Worm (Caenorhabditis elegans) whole organism, young adult: ENCODE measurements around the gene H06I04.6.

Source experiments
- B0261.1 ChIP-seq: sonication (generic microtip); optimal IDR thresholded peaks from 2 replicates; lab custom pipeline; 2016; ENCODE audit warnings: mild to moderate bottlenecking, missing genetic modification characterization, moderate library complexity, missing compliant biosample characterization
- F37B4.10 ChIP-seq: fragments of 200-800 bp; sonication (Bioruptor generic); IDR thresholded peaks from 2 replicates; pipeline ENCODE4 v1.3.6; 2022; ENCODE audit warnings: missing genetic modification characterization, missing compliant biosample characterization
- F49E8.2 ChIP-seq: sonication (generic microtip); optimal IDR thresholded peaks from 3 replicates; lab custom pipeline; 2017; ENCODE audit warnings: missing genetic modification characterization, mild to moderate bottlenecking, missing compliant biosample characterization, antibody characterized with exemption, moderate library complexity; ENCODE audit not compliant: insufficient read depth
- K12H6.12 ChIP-seq: fragments of 200-800 bp; sonication (Bioruptor generic); optimal IDR thresholded peaks from 2 replicates; lab custom pipeline; 2018; ENCODE audit warnings: mild to moderate bottlenecking, missing genetic modification characterization, missing compliant biosample characterization
- Y56A3A.18 ChIP-seq: fragments of 200-800 bp; sonication (Bioruptor generic); IDR thresholded peaks from 2 replicates; pipeline ENCODE4 v1.3.6; 2022; ENCODE audit warnings: missing genetic modification reagents, missing genetic modification characterization, missing compliant biosample characterization
- ZK185.1 ChIP-seq: sonication (generic microtip); optimal IDR thresholded peaks from 2 replicates; lab custom pipeline; 2016; ENCODE audit warnings: mild to moderate bottlenecking, missing genetic modification characterization, missing compliant biosample characterization; ENCODE audit not compliant: poor library complexity, severe bottlenecking
- atf-7 ChIP-seq: sonication (generic microtip); optimal IDR thresholded peaks from 2 replicates; lab custom pipeline; 2017; ENCODE audit warnings: mild to moderate bottlenecking, missing genetic modification characterization, missing compliant biosample characterization
- attf-6 ChIP-seq: fragments of 200-800 bp; sonication (Bioruptor generic); IDR thresholded peaks from 2 replicates; pipeline ENCODE4 v1.3.6; 2022; ENCODE audit warnings: missing genetic modification reagents, missing genetic modification characterization, missing compliant biosample characterization
- bed-1 ChIP-seq: fragments of 200-800 bp; sonication (Bioruptor generic); IDR thresholded peaks from 2 replicates; pipeline ENCODE4 v1.3.6; 2022; ENCODE audit warnings: missing genetic modification reagents, missing genetic modification characterization, missing compliant biosample characterization
- cebp-1 ChIP-seq, 2 experiments: fragments of 200-800 bp in 1 of 2; sonication (Bioruptor generic) in 1 of 2; sonication (generic microtip) in 1 of 2; IDR thresholded peaks in 1 of 2; optimal IDR thresholded peaks in 1 of 2; 2 replicates each; pipeline versions ENCODE4 v1.3.6 to Lab custom; 2017 to 2022; ENCODE audit warnings: missing compliant biosample characterization in 2 of 2, missing genetic modification characterization in 2 of 2, mild to moderate bottlenecking in 1 of 2, missing genetic modification reagents in 1 of 2, moderate library complexity in 1 of 2
- cebp-2 ChIP-seq: fragments of 200-800 bp; sonication (Bioruptor generic); IDR thresholded peaks from 2 replicates; pipeline ENCODE4 v1.3.6; 2022; ENCODE audit warnings: missing genetic modification characterization, missing compliant biosample characterization
- chd-7 ChIP-seq: sonication (generic microtip); optimal IDR thresholded peaks from 2 replicates; lab custom pipeline; 2016; ENCODE audit warnings: mild to moderate bottlenecking, missing genetic modification characterization, moderate library complexity, missing compliant biosample characterization
- egrh-3 ChIP-seq: fragments of 200-800 bp; sonication (Bioruptor generic); IDR thresholded peaks from 2 replicates; pipeline ENCODE4 v1.3.6; 2022; ENCODE audit warnings: missing genetic modification reagents, missing genetic modification characterization, missing compliant biosample characterization
- fkh-3 ChIP-seq: sonication (generic microtip); optimal IDR thresholded peaks from 2 replicates; lab custom pipeline; 2016; ENCODE audit warnings: mild to moderate bottlenecking, missing genetic modification characterization, missing compliant biosample characterization
- gei-17 ChIP-seq: fragments of 200-800 bp; sonication (Bioruptor generic); optimal IDR thresholded peaks from 2 replicates; lab custom pipeline; 2018; ENCODE audit warnings: mild to moderate bottlenecking, missing genetic modification characterization, missing compliant biosample characterization
- hlh-26 ChIP-seq: fragments of 200-800 bp; sonication (Bioruptor generic); conservative IDR thresholded peaks from 2 replicates; pipeline ENCODE4 v1.3.6; 2022; ENCODE audit warnings: missing genetic modification reagents, missing genetic modification characterization, missing compliant biosample characterization
- hsf-1 ChIP-seq: fragments of 200-800 bp; sonication (Bioruptor generic); IDR thresholded peaks from 2 replicates; pipeline ENCODE4 v1.3.6; 2022; ENCODE audit warnings: missing genetic modification reagents, missing genetic modification characterization, missing compliant biosample characterization
- let-526 ChIP-seq: fragments of 200-800 bp; sonication (Bioruptor generic); IDR thresholded peaks from 2 replicates; pipeline ENCODE4 v1.3.6; 2022; ENCODE audit warnings: missing genetic modification reagents, missing genetic modification characterization, missing compliant biosample characterization
- lsy-27 ChIP-seq: sonication (generic microtip); optimal IDR thresholded peaks from 2 replicates; lab custom pipeline; 2017; ENCODE audit warnings: missing genetic modification characterization, mild to moderate bottlenecking, missing compliant biosample characterization, antibody characterized with exemption, missing genotype, borderline replicate concordance; ENCODE audit not compliant: insufficient read depth
- nhr-120 ChIP-seq: fragments of 200-800 bp; sonication (Bioruptor generic); IDR thresholded peaks from 2 replicates; pipeline ENCODE4 v1.3.6; 2022; ENCODE audit warnings: missing genetic modification characterization, missing compliant biosample characterization
- nhr-179 ChIP-seq: sonication (generic microtip); optimal IDR thresholded peaks from 2 replicates; lab custom pipeline; 2016; ENCODE audit warnings: mild to moderate bottlenecking, missing genetic modification characterization, missing compliant biosample characterization
- nhr-90 ChIP-seq: sonication (generic microtip); optimal IDR thresholded peaks from 2 replicates; lab custom pipeline; 2016; ENCODE audit warnings: missing genotype, mild to moderate bottlenecking, missing genetic modification characterization, missing compliant biosample characterization
- pbrm-1 ChIP-seq: fragments of 200-800 bp; sonication (Bioruptor generic); IDR thresholded peaks from 2 replicates; pipeline ENCODE4 v1.3.6; 2022; ENCODE audit warnings: missing genetic modification reagents, missing genetic modification characterization, missing compliant biosample characterization
- rec-8 ChIP-seq, 2 experiments: sonication (generic microtip); optimal IDR thresholded peaks; 2 replicates each; lab custom pipeline; 2016; ENCODE audit warnings: mild to moderate bottlenecking in 2 of 2, missing genetic modification characterization in 2 of 2, missing genetic modification reagents in 2 of 2, missing genotype in 2 of 2, missing biosample characterization in 1 of 2, missing compliant biosample characterization in 1 of 2, moderate library complexity in 1 of 2
- repo-1 ChIP-seq: sonication (generic microtip); optimal IDR thresholded peaks from 2 replicates; lab custom pipeline; 2017; ENCODE audit warnings: mild to moderate bottlenecking, missing genetic modification characterization, missing compliant biosample characterization
- rpc-1 ChIP-seq, 2 experiments: fragments of 150-350 bp in 1 of 2; sonication (generic microtip) in 1 of 2; optimal IDR thresholded peaks; 2 replicates each; lab custom pipeline; 2014 to 2018; ENCODE audit warnings: missing biosample characterization in 1 of 2, missing genetic modification characterization in 1 of 2, missing genetic modification reagents in 1 of 2, missing genotype in 1 of 2
- sea-2 ChIP-seq: fragments of 200-800 bp; sonication (Bioruptor generic); IDR thresholded peaks from 2 replicates; pipeline ENCODE4 v1.3.6; 2022; ENCODE audit warnings: missing genetic modification characterization, missing compliant biosample characterization
- tbp1 ChIP-seq: fragments of 200-800 bp; sonication (Bioruptor generic); optimal IDR thresholded peaks from 2 replicates; lab custom pipeline; 2018; ENCODE audit warnings: mild to moderate bottlenecking, missing genetic modification characterization, missing compliant biosample characterization
- unc-130 ChIP-seq: sonication (generic microtip); optimal IDR thresholded peaks from 2 replicates; lab custom pipeline; 2016; ENCODE audit warnings: missing genetic modification reagents, missing genetic modification characterization, missing compliant biosample characterization
- unc-62 ChIP-seq: fragments of 150-350 bp; optimal IDR thresholded peaks from 2 replicates; lab custom pipeline; 2014; ENCODE audit warnings: missing biosample characterization, missing genetic modification reagents, missing genetic modification characterization

Gene H06I04.6

ce11 chrIII:3106301-3106700 lies 42.2 kb upstream of the H06I04.6 start:
- TF ChIP-seq F49E8.2 (no peak), rec-8 (tag; optimal IDR thresholded peaks at IDR 0.05; lab: Kevin White, UChicago) (no peak), egrh-3 (no peak), gei-17 (GFP tag; lab: Kevin White, UChicago) (no peak), tbp1 (GFP tag; lab: Kevin White, UChicago) (peak; percentile 78), rpc-1 (optimal IDR thresholded peaks at IDR 0.05; lab: Kevin White, UChicago) (peak; percentile 28), rpc-1 (tag; optimal IDR thresholded peaks at IDR 0.05; lab: Kevin White, UChicago) (peak; percentile 63), unc-62 (GFP tag; lab: Kevin White, UChicago) (no peak), B0261.1 (tag; lab: Kevin White, UChicago) (peak; percentile 47), cebp-2 (GFP tag; lab: Robert Waterston, UW) (no peak), unc-130 (GFP tag; lab: Kevin White, UChicago) (no peak), sea-2 (GFP tag; lab: Robert Waterston, UW) (no peak), attf-6 (GFP tag; lab: Robert Waterston, UW) (no peak), fkh-3 (tag; lab: Kevin White, UChicago) (no peak)

DNA sequence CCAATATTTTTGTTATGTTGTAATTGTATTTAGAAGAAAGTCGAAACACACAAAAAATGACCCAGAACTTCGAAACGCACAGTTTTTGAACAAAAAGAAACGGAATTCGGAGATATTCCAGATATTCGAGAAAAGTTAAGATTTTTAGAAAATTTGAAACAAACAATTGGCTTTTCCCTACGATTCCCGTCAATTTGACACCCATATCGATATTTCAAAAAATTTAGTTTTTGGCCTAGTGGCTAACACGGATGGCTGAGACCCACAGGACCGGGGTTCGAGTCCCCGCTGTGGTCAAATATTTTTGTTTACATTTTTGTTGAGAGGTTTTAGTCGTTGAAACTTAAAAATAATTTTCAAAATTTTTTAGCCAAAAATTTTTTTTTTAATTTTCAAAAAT lies 41.1 kb upstream of the H06I04.6 start:
- no peak for TF ChIP-seq Y56A3A.18 (GFP tag; lab: Robert Waterston, UW)
- no peak for TF ChIP-seq nhr-90 (tag; lab: Kevin White, UChicago)
- no peak for TF ChIP-seq cebp-1 (GFP tag; IDR thresholded peaks at IDR 0.05; lab: Robert Waterston, UW)
- no peak for TF ChIP-seq cebp-1 (tag; optimal IDR thresholded peaks at IDR 0.05; lab: Kevin White, UChicago)
- TF ChIP-seq chd-7 (tag; lab: Kevin White, UChicago): no peak
- TF ChIP-seq nhr-179 (tag; lab: Kevin White, UChicago): no peak
- no peak for TF ChIP-seq atf-7 (tag; lab: Kevin White, UChicago)
- no peak for TF ChIP-seq ZK185.1 (tag; lab: Kevin White, UChicago)
- peak; percentile 75 for TF ChIP-seq tbp1 (GFP tag; lab: Kevin White, UChicago)
- peak; percentile 22 for TF ChIP-seq rpc-1 (optimal IDR thresholded peaks at IDR 0.05; lab: Kevin White, UChicago)
- TF ChIP-seq rpc-1 (tag; optimal IDR thresholded peaks at IDR 0.05; lab: Kevin White, UChicago): peak; percentile 60
- TF ChIP-seq bed-1: no peak
- TF ChIP-seq hlh-26 (GFP tag; lab: Robert Waterston, UW): no peak
- peak; percentile 36 for TF ChIP-seq B0261.1 (tag; lab: Kevin White, UChicago)
- TF ChIP-seq K12H6.12 (tag; lab: Kevin White, UChicago): no peak
- no peak for TF ChIP-seq lsy-27 (tag; lab: Kevin White, UChicago)
- no peak for TF ChIP-seq unc-62 (GFP tag; lab: Kevin White, UChicago)
- no peak for TF ChIP-seq nhr-120 (GFP tag; lab: Robert Waterston, UW)
- TF ChIP-seq F37B4.10 (GFP tag; lab: Robert Waterston, UW): no peak
- no peak for TF ChIP-seq hsf-1 (GFP tag; lab: Robert Waterston, UW)
- no peak for TF ChIP-seq repo-1

- TF ChIP-seq sea-2 (GFP tag; lab: Robert Waterston, UW) (no peak), tbp1 (GFP tag; lab: Kevin White, UChicago) (no peak)
Measured at ce11 chrIII:3104536-3104935, 40.4 kb upstream of the H06I04.6 start.

- no peak for TF ChIP-seq rec-8 (tag; optimal IDR thresholded peaks at IDR 0.05; lab: Kevin White, UChicago)
- TF ChIP-seq rpc-1 (optimal IDR thresholded peaks at IDR 0.05; lab: Kevin White, UChicago): no peak
- peak; percentile 54 for TF ChIP-seq rpc-1 (tag; optimal IDR thresholded peaks at IDR 0.05; lab: Kevin White, UChicago)
- TF ChIP-seq let-526: no peak
- TF ChIP-seq B0261.1 (tag; lab: Kevin White, UChicago): peak; percentile 16
- 0 out of 2 replicates have a peak, but pooled peaks have one; percentile 34 for TF ChIP-seq pbrm-1
- TF ChIP-seq tbp1 (GFP tag; lab: Kevin White, UChicago): peak; percentile 62
- TF ChIP-seq, all 124 proteins: peak for 4
Measured at ce11 chrIII:3103905-3104360, 39.8 kb upstream of the H06I04.6 start, which contains the start of gene Y53G8B.2. TSS of gene Y53G8B.2 (minus strand) at chrIII:3103955.
